Worm (Caenorhabditis elegans) whole organism, young adult: Measurements from ENCODE around the gene F20B10.3.

Experiments used
- C06A6.2 ChIP-seq: fragments of 200-800 bp; sonication (Bioruptor generic); conservative IDR thresholded peaks from 2 replicates; pipeline ENCODE4 v1.3.6; 2022; ENCODE audit warnings: missing genetic modification characterization, missing compliant biosample characterization
- F23B12.7 ChIP-seq: sonication (generic microtip); optimal IDR thresholded peaks from 2 replicates; lab custom pipeline; 2017; ENCODE audit warnings: missing genetic modification characterization, mild to moderate bottlenecking, missing compliant biosample characterization, antibody characterized with exemption, moderate library complexity; ENCODE audit not compliant: insufficient read depth
- F33H1.4 ChIP-seq: fragments of 200-800 bp; sonication (Bioruptor generic); IDR thresholded peaks from 2 replicates; pipeline ENCODE4 v1.3.6; 2022; ENCODE audit warnings: missing genetic modification reagents, missing genetic modification characterization, missing compliant biosample characterization
- F39B2.1 ChIP-seq: fragments of 200-800 bp; sonication (Bioruptor generic); IDR thresholded peaks from 2 replicates; pipeline ENCODE4 v1.3.6; 2022; ENCODE audit warnings: missing genetic modification reagents, missing genetic modification characterization, missing compliant biosample characterization
- F52B5.7 ChIP-seq: sonication (generic microtip); optimal IDR thresholded peaks from 2 replicates; lab custom pipeline; 2016; ENCODE audit warnings: mild to moderate bottlenecking, missing genetic modification characterization, missing compliant biosample characterization
- T26A5.8 ChIP-seq: sonication (generic microtip); optimal IDR thresholded peaks from 2 replicates; lab custom pipeline; 2016; ENCODE audit warnings: missing genetic modification characterization, missing compliant biosample characterization
- Y53G8AR.9 ChIP-seq: fragments of 200-800 bp; sonication (Bioruptor generic); conservative IDR thresholded peaks from 2 replicates; pipeline ENCODE4 v1.3.6; 2022; ENCODE audit warnings: missing genetic modification reagents, missing genetic modification characterization, missing compliant biosample characterization
- atf-7 ChIP-seq: sonication (generic microtip); optimal IDR thresholded peaks from 2 replicates; lab custom pipeline; 2017; ENCODE audit warnings: mild to moderate bottlenecking, missing genetic modification characterization, missing compliant biosample characterization
- attf-3 ChIP-seq: fragments of 200-800 bp; sonication (Bioruptor generic); conservative IDR thresholded peaks from 2 replicates; pipeline ENCODE4 v1.3.6; 2022; ENCODE audit warnings: missing genetic modification reagents, missing genetic modification characterization, missing compliant biosample characterization
- attf-5 ChIP-seq: fragments of 200-800 bp; sonication (Bioruptor generic); optimal IDR thresholded peaks from 2 replicates; lab custom pipeline; 2018; ENCODE audit warnings: mild to moderate bottlenecking, missing genetic modification characterization, missing compliant biosample characterization
- ccch-3 ChIP-seq: fragments of 200-800 bp; sonication (Bioruptor generic); optimal IDR thresholded peaks from 2 replicates; lab custom pipeline; 2018; ENCODE audit warnings: mild to moderate bottlenecking, missing genetic modification characterization, missing compliant biosample characterization
- cebp-1 ChIP-seq, 2 experiments: fragments of 200-800 bp in 1 of 2; sonication (Bioruptor generic) in 1 of 2; sonication (generic microtip) in 1 of 2; IDR thresholded peaks in 1 of 2; optimal IDR thresholded peaks in 1 of 2; 2 replicates each; pipeline versions ENCODE4 v1.3.6 to Lab custom; 2017 to 2022; ENCODE audit warnings: missing compliant biosample characterization in 2 of 2, missing genetic modification characterization in 2 of 2, mild to moderate bottlenecking in 1 of 2, missing genetic modification reagents in 1 of 2, moderate library complexity in 1 of 2
- ceh-27 ChIP-seq: fragments of 200-800 bp; sonication (Bioruptor generic); optimal IDR thresholded peaks from 2 replicates; lab custom pipeline; 2018; ENCODE audit warnings: mild to moderate bottlenecking, missing genetic modification characterization, moderate library complexity, missing compliant biosample characterization
- dpl-1 ChIP-seq: fragments of 150-350 bp; optimal IDR thresholded peaks from 2 replicates; lab custom pipeline; 2014; ENCODE audit warnings: missing biosample characterization, missing genetic modification reagents, missing genetic modification characterization
- efl-1 ChIP-seq: fragments of 150-350 bp; optimal IDR thresholded peaks from 2 replicates; lab custom pipeline; 2014; ENCODE audit warnings: missing biosample characterization, missing genetic modification reagents, missing genetic modification characterization
- ekl-4 ChIP-seq: fragments of 200-800 bp; sonication (Bioruptor generic); IDR thresholded peaks from 2 replicates; pipeline ENCODE4 v1.3.6; 2022; ENCODE audit warnings: missing genetic modification reagents, missing genetic modification characterization, missing compliant biosample characterization
- fkh-3 ChIP-seq: sonication (generic microtip); optimal IDR thresholded peaks from 2 replicates; lab custom pipeline; 2016; ENCODE audit warnings: mild to moderate bottlenecking, missing genetic modification characterization, missing compliant biosample characterization
- him-1 ChIP-seq: sonication (generic microtip); optimal IDR thresholded peaks from 2 replicates; lab custom pipeline; 2016; ENCODE audit warnings: missing genotype, missing genetic modification reagents, missing genetic modification characterization, missing compliant biosample characterization
- hlh-12 ChIP-seq: sonication (generic microtip); optimal IDR thresholded peaks from 2 replicates; lab custom pipeline; 2016; ENCODE audit warnings: missing genetic modification characterization, missing compliant biosample characterization
- hsf-1 ChIP-seq: fragments of 200-800 bp; sonication (Bioruptor generic); IDR thresholded peaks from 2 replicates; pipeline ENCODE4 v1.3.6; 2022; ENCODE audit warnings: missing genetic modification reagents, missing genetic modification characterization, missing compliant biosample characterization
- lin-35 ChIP-seq, 3 experiments: fragments of 150-350 bp in 2 of 3; sonication (generic microtip) in 1 of 3; optimal IDR thresholded peaks; 2 replicates each; lab custom pipeline; 2014 to 2018; ENCODE audit warnings: missing biosample characterization in 3 of 3, missing genetic modification characterization in 3 of 3, missing genetic modification reagents in 3 of 3
- lin-54 ChIP-seq: fragments of 200-800 bp; sonication (Bioruptor generic); optimal IDR thresholded peaks from 2 replicates; lab custom pipeline; 2018; ENCODE audit warnings: mild to moderate bottlenecking, missing genetic modification characterization, missing compliant biosample characterization
- madf-6 ChIP-seq: fragments of 200-800 bp; sonication (Bioruptor generic); IDR thresholded peaks from 2 replicates; pipeline ENCODE4 v1.3.6; 2022; ENCODE audit warnings: missing genetic modification reagents, missing genetic modification characterization, missing compliant biosample characterization
- mcd-1 ChIP-seq: fragments of 200-800 bp; sonication (Bioruptor generic); IDR thresholded peaks from 2 replicates; pipeline ENCODE4 v1.3.6; 2022; ENCODE audit warnings: missing genetic modification reagents, missing genetic modification characterization, missing compliant biosample characterization
- nfyb-1 ChIP-seq: fragments of 200-800 bp; sonication (Bioruptor generic); IDR thresholded peaks from 2 replicates; pipeline ENCODE4 v1.3.6; 2022; ENCODE audit warnings: missing genetic modification reagents, missing genetic modification characterization, missing compliant biosample characterization
- nhr-27 ChIP-seq: fragments of 200-800 bp; sonication (Bioruptor generic); optimal IDR thresholded peaks from 2 replicates; lab custom pipeline; 2018; ENCODE audit warnings: mild to moderate bottlenecking, missing genetic modification characterization, moderate library complexity, missing compliant biosample characterization
- pbrm-1 ChIP-seq: fragments of 200-800 bp; sonication (Bioruptor generic); IDR thresholded peaks from 2 replicates; pipeline ENCODE4 v1.3.6; 2022; ENCODE audit warnings: missing genetic modification reagents, missing genetic modification characterization, missing compliant biosample characterization
- pha-4 ChIP-seq: fragments of 150-350 bp; sonication (generic microtip); optimal IDR thresholded peaks from 2 replicates; lab custom pipeline; 2014; ENCODE audit warnings: missing biosample characterization, missing genetic modification reagents, missing genetic modification characterization
- snpc-3.4 ChIP-seq: sonication (generic microtip); optimal IDR thresholded peaks from 2 replicates; lab custom pipeline; 2017; ENCODE audit warnings: missing genetic modification characterization, mild to moderate bottlenecking, missing compliant biosample characterization, antibody characterized with exemption, moderate library complexity, missing genotype, missing genetic modification reagents
- snpc-4 ChIP-seq, 5 experiments: fragments of 150-350 bp in 1 of 5; sonication (generic microtip) in 4 of 5; optimal IDR thresholded peaks; 2 replicates each; lab custom pipeline; 2014 to 2018; ENCODE audit warnings: missing genetic modification characterization in 5 of 5, missing biosample characterization in 3 of 5, antibody characterized with exemption in 2 of 5, mild to moderate bottlenecking in 2 of 5, missing compliant biosample characterization in 2 of 5, missing genotype in 2 of 5, moderate library complexity in 2 of 5, missing genetic modification reagents in 1 of 5
- sptf-2 ChIP-seq: fragments of 200-800 bp; sonication (Bioruptor generic); optimal IDR thresholded peaks from 2 replicates; lab custom pipeline; 2018; ENCODE audit warnings: mild to moderate bottlenecking, missing genetic modification characterization, missing compliant biosample characterization
- ztf-6 ChIP-seq: fragments of 200-800 bp; sonication (Bioruptor generic); IDR thresholded peaks from 2 replicates; pipeline ENCODE4 v1.3.6; 2022; ENCODE audit warnings: missing genetic modification reagents, missing genetic modification characterization, missing compliant biosample characterization

The F20B10.3 gene

ce11 chrIV:12207873-12208272 lies 39.8 kb downstream of the F20B10.3 start (continued):
- TF ChIP-seq Y53G8AR.9 (GFP tag; lab: Robert Waterston, UW) (peak; percentile 60; the same call in 1 of the 2 replicates), fkh-3 (no peak), cebp-1 (GFP tag; IDR thresholded peaks at IDR 0.05; lab: Robert Waterston, UW) (no peak), cebp-1 (tag; optimal IDR thresholded peaks at IDR 0.05; lab: Kevin White, UChicago) (peak; percentile 27), pha-4 (tag; lab: Kevin White, UChicago) (peak; percentile 16), lin-35 (GFP tag; optimal IDR thresholded peaks at IDR 0.05; lab: Kevin White, UChicago) (no peak), attf-5 (GFP tag; lab: Kevin White, UChicago) (no peak), T26A5.8 (no peak), nfyb-1 (GFP tag; lab: Robert Waterston, UW) (0 out of 2 replicates have a peak, but pooled peaks have one; percentile 49), ekl-4 (GFP tag; lab: Robert Waterston, UW) (0 out of 2 replicates have a peak, but pooled peaks have one; percentile 26), F33H1.4 (GFP tag; lab: Robert Waterston, UW) (0 out of 2 replicates have a peak, but pooled peaks have one; percentile 12), mcd-1 (GFP tag; lab: Robert Waterston, UW) (no peak), sptf-2 (GFP tag; lab: Kevin White, UChicago) (no peak), hsf-1 (GFP tag; lab: Robert Waterston, UW) (peak; percentile 13; the same call in 1 of the 2 replicates), pbrm-1 (GFP tag; lab: Robert Waterston, UW) (no peak), attf-3 (GFP tag; lab: Robert Waterston, UW) (0 out of 2 replicates have a peak, but pooled peaks have one; percentile 48), madf-6 (GFP tag; lab: Robert Waterston, UW) (0 out of 2 replicates have a peak, but pooled peaks have one; percentile 25), ccch-3 (GFP tag; lab: Kevin White, UChicago) (no peak), atf-7 (no peak), hlh-12 (tag; lab: Kevin White, UChicago) (no peak)

DNA sequence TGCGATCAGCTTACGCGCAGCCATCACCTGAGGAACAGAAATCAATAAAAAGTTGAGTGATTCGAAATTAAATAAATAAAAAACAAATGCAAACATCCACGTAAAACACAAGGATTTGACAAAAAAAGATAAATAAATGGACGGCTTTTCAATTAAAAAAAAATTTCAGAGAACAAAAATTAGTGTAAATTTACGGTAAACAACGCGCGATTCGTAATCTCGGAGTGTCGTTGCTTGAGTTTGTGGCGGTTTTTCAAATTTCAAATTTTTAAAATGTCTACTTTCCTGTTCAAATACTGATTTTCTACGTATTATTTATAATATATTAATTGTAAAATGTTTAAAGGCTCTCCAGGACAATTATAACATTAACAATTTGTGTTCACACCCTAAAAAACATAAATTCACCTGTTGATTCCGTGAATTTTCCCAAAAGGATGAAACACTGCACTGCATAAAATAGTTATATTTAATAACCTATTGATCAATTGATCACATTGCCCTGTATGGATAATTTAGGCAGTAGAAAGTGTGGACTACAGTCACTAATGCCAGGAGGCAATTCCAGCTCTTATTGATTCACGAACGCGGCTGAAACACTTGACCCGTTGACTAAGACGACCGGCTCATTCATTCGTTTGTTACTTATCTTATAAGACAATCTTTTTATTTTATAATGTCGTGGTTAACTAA lies 41.1 kb downstream of the F20B10.3 start, which contains the start of the genes marb-1 and F35G2.3:
TSS of gene marb-1 (minus strand) at position 27 of the 693 bp plus-strand sequence.
TSS of gene F35G2.3 (plus strand) at position 643 of the 693 bp plus-strand sequence.
- TF ChIP-seq snpc-3.4 (tag; lab: Kevin White, UChicago) (peak; percentile 3), efl-1 (peak; percentile 62), C06A6.2 (GFP tag; lab: Robert Waterston, UW) (no peak), F52B5.7 (tag; lab: Kevin White, UChicago) (no peak), lin-35 (GFP tag; optimal IDR thresholded peaks at IDR 0.05; lab: Kevin White, UChicago) (peak in 1 of 3 experiments; percentile 77), dpl-1 (GFP tag; lab: Kevin White, UChicago) (peak; percentile 1), F39B2.1 (GFP tag; lab: Robert Waterston, UW) (no peak), snpc-4 (GFP tag; optimal IDR thresholded peaks at IDR 0.05; lab: Kevin White, UChicago) (no peak), snpc-4 (tag; optimal IDR thresholded peaks at IDR 0.05; lab: Kevin White, UChicago) (peak in 2 of 4 experiments; percentile 8 to 27), him-1 (tag; lab: Kevin White, UChicago) (peak; percentile 15), attf-3 (GFP tag; lab: Robert Waterston, UW) (peak; percentile 96), F23B12.7 (tag; lab: Kevin White, UChicago) (peak; percentile 11), nhr-27 (no peak), pha-4 (tag; lab: Kevin White, UChicago) (peak; percentile 28), ceh-27 (GFP tag; lab: Kevin White, UChicago) (no peak), ztf-6 (GFP tag; lab: Robert Waterston, UW) (no peak), lin-54 (GFP tag; lab: Kevin White, UChicago) (peak; percentile 67), ekl-4 (GFP tag; lab: Robert Waterston, UW) (no peak)
